Fruit fly (Drosophila melanogaster) whole organism, embryonic: ENCODE measurements around the gene Pdcd4.

ENCODE experiments used
- Atf3 ChIP-seq: fragments of 200-800 bp; sonication (Bioruptor generic); optimal IDR thresholded peaks from 3 replicates; lab custom pipeline; 2016; ENCODE audit warnings: missing biosample characterization, missing genetic modification characterization
- Awh ChIP-seq: fragments of 200-800 bp; sonication (Bioruptor generic); IDR thresholded peaks from 2 replicates; pipeline ENCODE4, ENCODE4 v1.3.6; 2022; ENCODE audit warnings: missing biosample characterization, missing genetic modification characterization
- BtbVII ChIP-seq: fragments of 200-800 bp; sonication (Bioruptor generic); optimal IDR thresholded peaks from 3 replicates; lab custom pipeline; 2017; ENCODE audit warnings: missing biosample characterization, mild to moderate bottlenecking, missing genetic modification characterization
- CG10147 ChIP-seq: fragments of 200-800 bp; sonication (Bioruptor generic); optimal IDR thresholded peaks from 2 replicates; lab custom pipeline; 2019; ENCODE audit warnings: missing biosample characterization, mild to moderate bottlenecking, missing genetic modification characterization, moderate library complexity
- CG11504 ChIP-seq: fragments of 200-800 bp; sonication (Bioruptor generic); optimal IDR thresholded peaks from 3 replicates; lab custom pipeline; 2019; ENCODE audit warnings: missing biosample characterization, mild to moderate bottlenecking, missing genetic modification characterization, moderate library complexity
- CG12236 ChIP-seq: fragments of 200-800 bp; sonication (Bioruptor generic); optimal IDR thresholded peaks from 2 replicates; lab custom pipeline; 2016; ENCODE audit warnings: missing biosample characterization, missing genetic modification characterization
- CG12942 ChIP-seq: fragments of 200-800 bp; sonication (Bioruptor generic); optimal IDR thresholded peaks from 3 replicates; lab custom pipeline; 2016; ENCODE audit warnings: missing biosample characterization, missing genetic modification characterization
- CG13424 ChIP-seq: fragments of 200-800 bp; sonication (Bioruptor generic); optimal IDR thresholded peaks from 2 replicates; lab custom pipeline; 2019; ENCODE audit warnings: missing biosample characterization, mild to moderate bottlenecking, missing genetic modification characterization, moderate library complexity
- CG15073 ChIP-seq: fragments of 200-800 bp; sonication (Bioruptor generic); optimal IDR thresholded peaks from 2 replicates; lab custom pipeline; 2016; ENCODE audit warnings: missing biosample characterization, missing genetic modification characterization
- CG1832 ChIP-seq: fragments of 200-800 bp; sonication (Bioruptor generic); optimal IDR thresholded peaks from 2 replicates; lab custom pipeline; 2017; ENCODE audit warnings: missing biosample characterization, mild to moderate bottlenecking, missing genetic modification characterization, inconsistent platforms
- CG18476 ChIP-seq: fragments of 200-800 bp; sonication (Bioruptor generic); optimal IDR thresholded peaks from 2 replicates; lab custom pipeline; 2016; ENCODE audit warnings: missing biosample characterization, mild to moderate bottlenecking, missing genetic modification characterization
- CG2712 ChIP-seq: fragments of 200-800 bp; optimal IDR thresholded peaks from 3 replicates; lab custom pipeline; 2019; ENCODE audit warnings: missing biosample characterization, mild to moderate bottlenecking, missing genetic modification characterization, moderate library complexity
- CG32532 ChIP-seq: fragments of 200-800 bp; sonication (Bioruptor generic); IDR thresholded peaks from 2 replicates; pipeline ENCODE4 v1.3.6; 2022; ENCODE audit warnings: missing biosample characterization, missing genetic modification characterization
- CG3407 ChIP-seq: fragments of 200-800 bp; sonication (Bioruptor generic); optimal IDR thresholded peaks from 2 replicates; lab custom pipeline; 2018; ENCODE audit warnings: missing biosample characterization, mild to moderate bottlenecking, missing genetic modification characterization
- CG3726 ChIP-seq: fragments of 200-800 bp; sonication (Bioruptor generic); IDR thresholded peaks from 3 replicates; pipeline ENCODE4, ENCODE4 v1.3.6; 2022; ENCODE audit warnings: missing biosample characterization, missing genetic modification characterization
- CG4282 ChIP-seq: fragments of 200-800 bp; sonication (Bioruptor generic); optimal IDR thresholded peaks from 2 replicates; lab custom pipeline; 2016; ENCODE audit warnings: missing biosample characterization, missing genetic modification characterization
- CG4820 ChIP-seq: fragments of 200-800 bp; sonication (Bioruptor generic); optimal IDR thresholded peaks from 3 replicates; lab custom pipeline; 2016; ENCODE audit warnings: missing biosample characterization, missing genetic modification characterization
- CG6683 ChIP-seq: fragments of 200-800 bp; sonication (Bioruptor generic); optimal IDR thresholded peaks from 2 replicates; lab custom pipeline; 2017; ENCODE audit warnings: missing biosample characterization, mild to moderate bottlenecking, missing genetic modification characterization, missing genetic modification reagents
- CG7271 ChIP-seq: fragments of 200-800 bp; sonication (Bioruptor generic); optimal IDR thresholded peaks from 2 replicates; lab custom pipeline; 2018; ENCODE audit warnings: missing biosample characterization, mild to moderate bottlenecking, missing genetic modification characterization, moderate library complexity
- CG8089 ChIP-seq: fragments of 200-800 bp; sonication (Bioruptor generic); optimal IDR thresholded peaks from 3 replicates; lab custom pipeline; 2016; ENCODE audit warnings: missing biosample characterization, missing genetic modification characterization
- CG8290 ChIP-seq, 3 experiments: fragments of 200-800 bp; sonication (Bioruptor generic); optimal IDR thresholded peaks; 2 replicates each; lab custom pipeline; 2016 to 2019; ENCODE audit warnings: missing biosample characterization in 3 of 3, missing genetic modification characterization in 3 of 3, mild to moderate bottlenecking in 2 of 3, moderate library complexity in 1 of 3
- CG9817 ChIP-seq: fragments of 200-800 bp; sonication (Bioruptor generic); optimal IDR thresholded peaks from 2 replicates; lab custom pipeline; 2018; ENCODE audit warnings: missing biosample characterization, mild to moderate bottlenecking, missing genetic modification characterization, moderate library complexity
- CG9876 ChIP-seq: fragments of 200-800 bp; sonication (Bioruptor generic); optimal IDR thresholded peaks from 2 replicates; lab custom pipeline; 2016; ENCODE audit warnings: missing biosample characterization, missing genetic modification characterization
- Camta ChIP-seq: fragments of 200-800 bp; sonication (Bioruptor generic); optimal IDR thresholded peaks from 2 replicates; lab custom pipeline; 2016; ENCODE audit warnings: missing biosample characterization, missing genetic modification characterization
- CoRest ChIP-seq: fragments of 200-800 bp; sonication (Bioruptor generic); optimal IDR thresholded peaks from 3 replicates; lab custom pipeline; 2018; ENCODE audit warnings: missing biosample characterization, mild to moderate bottlenecking, missing genetic modification characterization, moderate library complexity
- Dip2 ChIP-seq: fragments of 200-800 bp; sonication (Bioruptor generic); IDR thresholded peaks from 2 replicates; pipeline ENCODE4 v1.3.6; 2022; ENCODE audit warnings: missing biosample characterization, missing genetic modification characterization
- Doc2 ChIP-seq: fragments of 200-800 bp; sonication (Bioruptor generic); IDR thresholded peaks from 2 replicates; pipeline ENCODE4 v1.3.6; 2022; ENCODE audit warnings: missing biosample characterization, missing genetic modification characterization
- Dref ChIP-seq: fragments of 200-800 bp; sonication (Bioruptor generic); IDR thresholded peaks from 2 replicates; pipeline ENCODE4 v1.3.6; 2022; ENCODE audit warnings: missing biosample characterization, missing genetic modification characterization
- E2f2 ChIP-seq: fragments of 200-800 bp; sonication (Bioruptor generic); IDR thresholded peaks from 2 replicates; pipeline ENCODE4 v1.3.6; 2022; ENCODE audit warnings: missing biosample characterization, missing genetic modification characterization
- Ets65A ChIP-seq: fragments of 200-800 bp; sonication (Bioruptor generic); peaks from one replicate; lab custom pipeline; 2016; ENCODE audit warnings: missing biosample characterization, missing genetic modification characterization
- Ets97D ChIP-seq: fragments of 200-800 bp; sonication (Bioruptor generic); optimal IDR thresholded peaks from 3 replicates; lab custom pipeline; 2016; ENCODE audit warnings: missing biosample characterization, missing genetic modification characterization
- Mrtf ChIP-seq: fragments of 200-800 bp; sonication (Bioruptor generic); IDR thresholded peaks from 3 replicates; pipeline ENCODE4 v1.3.6; 2022; ENCODE audit warnings: missing biosample characterization, missing genetic modification characterization
- NC2α ChIP-seq: fragments of 200-800 bp; sonication (Bioruptor generic); optimal IDR thresholded peaks from 2 replicates; lab custom pipeline; 2016; ENCODE audit warnings: missing biosample characterization, missing genetic modification characterization
- NC2β ChIP-seq: fragments of 200-800 bp; sonication (Bioruptor generic); optimal IDR thresholded peaks from 2 replicates; lab custom pipeline; 2016; ENCODE audit warnings: missing biosample characterization, missing genetic modification characterization
- Optix ChIP-seq: fragments of 200-800 bp; sonication (Bioruptor generic); IDR thresholded peaks from 3 replicates; pipeline ENCODE4 v1.3.6; 2022; ENCODE audit warnings: missing biosample characterization, missing genetic modification characterization
- Ptx1 ChIP-seq: fragments of 200-800 bp; sonication (Bioruptor generic); IDR thresholded peaks from 2 replicates; pipeline ENCODE4 v1.3.6; 2022; ENCODE audit warnings: missing biosample characterization, missing genetic modification characterization
- cg ChIP-seq: fragments of 200-800 bp; sonication (Bioruptor generic); optimal IDR thresholded peaks from 3 replicates; lab custom pipeline; 2019; ENCODE audit warnings: missing biosample characterization, mild to moderate bottlenecking, missing genetic modification characterization, moderate library complexity
- emc ChIP-seq: fragments of 200-800 bp; sonication (Bioruptor generic); optimal IDR thresholded peaks from 2 replicates; lab custom pipeline; 2016; ENCODE audit warnings: missing biosample characterization, missing genetic modification characterization
- fru ChIP-seq: fragments of >200 bp; optimal IDR thresholded peaks from 2 replicates; lab custom pipeline; 2017
- gcm2 ChIP-seq: fragments of 200-800 bp; sonication (Bioruptor generic); optimal IDR thresholded peaks from 2 replicates; lab custom pipeline; 2016; ENCODE audit warnings: missing biosample characterization, missing genetic modification characterization
- gt ChIP-seq: fragments of 200-800 bp; sonication (Bioruptor generic); IDR thresholded peaks from 2 replicates; pipeline ENCODE4 v1.3.6; 2022; ENCODE audit warnings: missing biosample characterization, missing genetic modification characterization
- her ChIP-seq: fragments of 200-800 bp; sonication (Bioruptor generic); optimal IDR thresholded peaks from 2 replicates; lab custom pipeline; 2016; ENCODE audit warnings: missing biosample characterization, missing genetic modification characterization
- jigr1 ChIP-seq: fragments of 200-800 bp; sonication (Bioruptor generic); IDR thresholded peaks from 3 replicates; pipeline ENCODE4 v1.3.6; 2022; ENCODE audit warnings: missing biosample characterization, missing genetic modification characterization
- jing ChIP-seq: fragments of 200-800 bp; sonication (Bioruptor generic); optimal IDR thresholded peaks from 2 replicates; lab custom pipeline; 2018; ENCODE audit warnings: missing biosample characterization, mild to moderate bottlenecking, missing genetic modification characterization
- pnt ChIP-seq: fragments of 200-800 bp; sonication (Bioruptor generic); optimal IDR thresholded peaks from 3 replicates; lab custom pipeline; 2016; ENCODE audit warnings: missing biosample characterization, missing genetic modification characterization
- prd ChIP-seq, 3 experiments: fragments of >200 bp in 2 of 3; fragments of 200-800 bp in 1 of 3; sonication (Bioruptor generic) in 1 of 3; optimal IDR thresholded peaks in 2 of 3; IDR thresholded peaks in 1 of 3; 2 replicates in 2 of 3; 3 replicates in 1 of 3; pipeline versions ENCODE4 v1.3.6 to Lab custom; 2017 to 2022; ENCODE audit warnings: missing biosample characterization in 1 of 3, missing genetic modification characterization in 1 of 3
- seq ChIP-seq: fragments of 200-800 bp; sonication (Bioruptor generic); IDR thresholded peaks from 2 replicates; pipeline ENCODE4 v1.3.6; 2022; ENCODE audit warnings: missing biosample characterization, missing genetic modification characterization
- sqz ChIP-seq: fragments of 200-800 bp; sonication (Bioruptor generic); optimal IDR thresholded peaks from 3 replicates; lab custom pipeline; 2018; ENCODE audit warnings: missing biosample characterization, mild to moderate bottlenecking, missing genetic modification characterization
- sr ChIP-seq: fragments of 200-800 bp; sonication (Bioruptor generic); IDR thresholded peaks from 3 replicates; pipeline ENCODE4 v1.3.6; 2022; ENCODE audit warnings: missing biosample characterization, missing genetic modification characterization
- tna ChIP-seq: fragments of 200-800 bp; sonication (Bioruptor generic); IDR thresholded peaks from 2 replicates; pipeline ENCODE4 v1.3.6; 2022; ENCODE audit warnings: missing biosample characterization, missing genetic modification characterization; ENCODE audit not compliant: partially characterized antibody
- trh ChIP-seq: fragments of 200-800 bp; sonication (Bioruptor generic); optimal IDR thresholded peaks from 2 replicates; lab custom pipeline; 2016; ENCODE audit warnings: missing biosample characterization, missing genetic modification characterization
- tx ChIP-seq: fragments of 200-800 bp; sonication (Bioruptor generic); optimal IDR thresholded peaks from 2 replicates; lab custom pipeline; 2016; ENCODE audit warnings: missing biosample characterization, missing genetic modification characterization
- yki ChIP-seq: fragments of >200 bp; optimal IDR thresholded peaks from 3 replicates; lab custom pipeline; 2018

Pdcd4 gene

dm6 chrX:13744599-13745052 lies 10.6 kb downstream of the Pdcd4 start, which contains the start of gene Grip91 (continued):
- TF ChIP-seq CG7271, result no peak
- TF ChIP-seq CG4282 (GFP tag; lab: Kevin White, UChicago), result no peak
- no peak for TF ChIP-seq yki (lab: Kevin White, UChicago)
- TF ChIP-seq gt (GFP tag; lab: Robert Waterston, UW), result no peak
- peak; percentile 25 for TF ChIP-seq NC2β (GFP tag; lab: Kevin White, UChicago)
- no peak for TF ChIP-seq fru
- no peak for TF ChIP-seq CG8089 (GFP tag; lab: Kevin White, UChicago)
- no peak for TF ChIP-seq gcm2
- no peak for TF ChIP-seq jigr1 (GFP tag; lab: Robert Waterston, UW)
- TF ChIP-seq CG13424 (tag; lab: Kevin White, UChicago), result no peak
- TF ChIP-seq sqz (GFP tag; lab: Kevin White, UChicago), result no peak
- TF ChIP-seq CG15073, result no peak
- no peak for TF ChIP-seq Camta (GFP tag; lab: Kevin White, UChicago)
- TF ChIP-seq jing (GFP tag; lab: Kevin White, UChicago), result no peak
- no peak for TF ChIP-seq CG32532 (GFP tag; lab: Robert Waterston, UW)
- TF ChIP-seq CG6683, result no peak
- TF ChIP-seq sr (GFP tag; lab: Robert Waterston, UW), result no peak
- TF ChIP-seq CG3726 (GFP tag; lab: Robert Waterston, UW), result no peak
- no peak for TF ChIP-seq pnt (GFP tag; lab: Kevin White, UChicago)
- no peak for TF ChIP-seq her (GFP tag; lab: Kevin White, UChicago)
- TF ChIP-seq CG11504 (tag; lab: Kevin White, UChicago), result peak; percentile 15
- TF ChIP-seq cg (GFP tag; lab: Kevin White, UChicago), result no peak
- peak; percentile 77 for TF ChIP-seq E2f2
- TF ChIP-seq seq (GFP tag; lab: Robert Waterston, UW), result no peak
- TF ChIP-seq emc, result no peak
- TF ChIP-seq CG18476 (GFP tag; lab: Kevin White, UChicago), result no peak
- peak; percentile 25 for TF ChIP-seq CG8290 (GFP tag; optimal IDR thresholded peaks at IDR 0.05; lab: Kevin White, UChicago)
- peak in 1 of 2 experiments; percentile 29 for TF ChIP-seq CG8290 (tag; optimal IDR thresholded peaks at IDR 0.05; lab: Kevin White, UChicago)
- TF ChIP-seq Dip2 (GFP tag; lab: Robert Waterston, UW), result no peak
- no peak for TF ChIP-seq Optix (GFP tag; lab: Robert Waterston, UW)
- no peak for TF ChIP-seq Dref (GFP tag; lab: Robert Waterston, UW)
- no peak for TF ChIP-seq Doc2
- peak; percentile 67 for TF ChIP-seq Ets97D
- no peak for TF ChIP-seq Awh (GFP tag; lab: Robert Waterston, UW)
- peak; percentile 12 for TF ChIP-seq CG2712
- TF ChIP-seq tna (GFP tag; lab: Robert Waterston, UW), result no peak
- TF ChIP-seq CG10147 (GFP tag; lab: Kevin White, UChicago), result no peak
- peak; percentile 46 for TF ChIP-seq CoRest (tag; lab: Kevin White, UChicago)
- TF ChIP-seq NC2α (GFP tag; lab: Kevin White, UChicago), result no peak
- no peak for TF ChIP-seq BtbVII (GFP tag; lab: Kevin White, UChicago)
- TF ChIP-seq CG12236 (GFP tag; lab: Kevin White, UChicago), result no peak
- TF ChIP-seq CG9876 (GFP tag; lab: Kevin White, UChicago), result no peak
- no peak for TF ChIP-seq Ptx1 (GFP tag; lab: Robert Waterston, UW)
- no peak for TF ChIP-seq CG4820 (GFP tag; lab: Kevin White, UChicago)
- TF ChIP-seq Ets65A (GFP tag; lab: Kevin White, UChicago), result peak; percentile 53
- TF ChIP-seq trh (GFP tag; lab: Kevin White, UChicago), result no peak
- no peak for TF ChIP-seq CG3407 (GFP tag; lab: Kevin White, UChicago)
- TF ChIP-seq tx (GFP tag; lab: Kevin White, UChicago), result no peak
- no peak for TF ChIP-seq prd (optimal IDR thresholded peaks at IDR 0.05; lab: Kevin White, UChicago)
- TF ChIP-seq prd (GFP tag; IDR thresholded peaks at IDR 0.05; lab: Robert Waterston, UW), result no peak
- TF ChIP-seq CG9817 (tag; lab: Kevin White, UChicago), result no peak
- TF ChIP-seq CG1832 (GFP tag; lab: Kevin White, UChicago), result no peak
- TF ChIP-seq CG12942, result no peak
- TF ChIP-seq Mrtf (GFP tag; lab: Robert Waterston, UW), result no peak
- no peak for TF ChIP-seq Atf3 (GFP tag; lab: Kevin White, UChicago)
